Worm (Caenorhabditis elegans) whole organism, L1 larva: Measurements from ENCODE around the gene txt-1.

Experiments
- C34B4.2 ChIP-seq: sonication (generic microtip); optimal IDR thresholded peaks from 2 replicates; lab custom pipeline; 2017; ENCODE audit warnings: mild to moderate bottlenecking, missing genetic modification characterization, missing compliant biosample characterization
- F16B12.6 ChIP-seq: fragments of 150-350 bp; optimal IDR thresholded peaks from 2 replicates; lab custom pipeline; 2014; ENCODE audit warnings: missing biosample characterization, missing genetic modification characterization
- Y116A8C.19 ChIP-seq: sonication (generic microtip); optimal IDR thresholded peaks from 2 replicates; lab custom pipeline; 2016; ENCODE audit warnings: missing compliant biosample characterization, missing genetic modification characterization, borderline replicate concordance
- aha-1 ChIP-seq: fragments of 150-350 bp; optimal IDR thresholded peaks from 2 replicates; lab custom pipeline; 2014; ENCODE audit warnings: missing biosample characterization, missing genetic modification characterization
- alr-1 ChIP-seq: fragments of 200-800 bp; sonication (Bioruptor generic); optimal IDR thresholded peaks from 2 replicates; lab custom pipeline; 2018; ENCODE audit warnings: borderline replicate concordance, mild to moderate bottlenecking, missing genetic modification characterization, missing compliant biosample characterization
- aly-2 ChIP-seq: fragments of 150-350 bp; optimal IDR thresholded peaks from 2 replicates; lab custom pipeline; 2014; ENCODE audit warnings: missing biosample characterization, missing genetic modification characterization
- ceh-63 ChIP-seq: fragments of 200-800 bp; sonication (Bioruptor generic); optimal IDR thresholded peaks from 2 replicates; lab custom pipeline; 2018; ENCODE audit warnings: mild to moderate bottlenecking, missing genetic modification characterization, missing compliant biosample characterization
- ceh-8 ChIP-seq: fragments of 200-800 bp; sonication (Bioruptor generic); optimal IDR thresholded peaks from 2 replicates; lab custom pipeline; 2018; ENCODE audit warnings: mild to moderate bottlenecking, missing genetic modification characterization, moderate library complexity, missing compliant biosample characterization
- ceh-82 ChIP-seq, 3 experiments: fragments of 150-350 bp in 1 of 3; sonication (generic microtip) in 2 of 3; optimal IDR thresholded peaks; 2 replicates each; lab custom pipeline; 2014 to 2017; ENCODE audit warnings: missing biosample characterization in 3 of 3, missing genetic modification characterization in 3 of 3
- ces-1 ChIP-seq: fragments of 150-350 bp; optimal IDR thresholded peaks from 2 replicates; lab custom pipeline; 2014; ENCODE audit warnings: missing biosample characterization, missing genetic modification reagents, missing genetic modification characterization
- dsc-1 ChIP-seq: sonication (generic microtip); optimal IDR thresholded peaks from 2 replicates; lab custom pipeline; 2016; ENCODE audit warnings: mild to moderate bottlenecking, missing genetic modification characterization, missing compliant biosample characterization
- efl-1 ChIP-seq, 4 experiments: fragments of 150-350 bp; optimal IDR thresholded peaks in 3 of 4; peaks in 1 of 4; 1 replicate in 1 of 4; 2 replicates in 3 of 4; lab custom pipeline; 2014; ENCODE audit warnings: missing biosample characterization in 2 of 4, missing genetic modification characterization in 2 of 4, missing genetic modification reagents in 2 of 4
- egl-13 ChIP-seq: sonication (generic microtip); optimal IDR thresholded peaks from 2 replicates; lab custom pipeline; 2016; ENCODE audit warnings: missing genotype, missing genetic modification reagents, missing genetic modification characterization, missing compliant biosample characterization
- egl-27 ChIP-seq, 2 experiments: fragments of 150-350 bp in 1 of 2; sonication (generic microtip); optimal IDR thresholded peaks; 3 replicates each; lab custom pipeline; 2017 to 2018; ENCODE audit warnings: missing biosample characterization in 2 of 2, missing genetic modification characterization in 2 of 2, missing genetic modification reagents in 2 of 2
- ets-5 ChIP-seq: fragments of 200-800 bp; sonication (Bioruptor generic); IDR thresholded peaks from 2 replicates; pipeline ENCODE4 v1.3.6; 2022; ENCODE audit warnings: missing genetic modification characterization, missing compliant biosample characterization
- fkh-10 ChIP-seq: sonication (generic microtip); optimal IDR thresholded peaks from 2 replicates; lab custom pipeline; 2017; ENCODE audit warnings: missing biosample characterization, missing genetic modification reagents, missing genetic modification characterization
- fkh-4 ChIP-seq: sonication (generic microtip); optimal IDR thresholded peaks from 2 replicates; lab custom pipeline; 2016; ENCODE audit warnings: missing compliant biosample characterization, missing genetic modification characterization, borderline replicate concordance
- fkh-8 ChIP-seq: sonication (generic microtip); optimal IDR thresholded peaks from 2 replicates; lab custom pipeline; 2016; ENCODE audit warnings: mild to moderate bottlenecking, missing genetic modification characterization, missing compliant biosample characterization
- fos-1 ChIP-seq: fragments of 150-350 bp; optimal IDR thresholded peaks from 2 replicates; lab custom pipeline; 2014; ENCODE audit warnings: missing biosample characterization, missing genetic modification characterization
- grh-1 ChIP-seq: fragments of 200-800 bp; sonication (Bioruptor generic); IDR thresholded peaks from 2 replicates; pipeline ENCODE4 v1.3.6; 2022; ENCODE audit warnings: missing genetic modification reagents, missing genetic modification characterization, missing compliant biosample characterization
- hlh-17 ChIP-seq: fragments of 200-800 bp; sonication (Bioruptor generic); optimal IDR thresholded peaks from 2 replicates; lab custom pipeline; 2018; ENCODE audit warnings: missing genetic modification characterization, mild to moderate bottlenecking, missing compliant biosample characterization, moderate library complexity, borderline replicate concordance
- hlh-4 ChIP-seq: sonication (generic microtip); optimal IDR thresholded peaks from 2 replicates; lab custom pipeline; 2016; ENCODE audit warnings: mild to moderate bottlenecking, missing genetic modification characterization, missing compliant biosample characterization
- hpl-2 ChIP-seq: fragments of 150-350 bp; optimal IDR thresholded peaks from 2 replicates; lab custom pipeline; 2014; ENCODE audit warnings: missing biosample characterization, missing genetic modification reagents, missing genetic modification characterization
- irx-1 ChIP-seq: sonication (generic microtip); optimal IDR thresholded peaks from 2 replicates; lab custom pipeline; 2016; ENCODE audit warnings: missing genetic modification characterization, missing compliant biosample characterization
- isw-1 ChIP-seq: fragments of 200-800 bp; sonication (Bioruptor generic); IDR thresholded peaks from 2 replicates; pipeline ENCODE4 v1.3.6; 2022; ENCODE audit warnings: missing genetic modification characterization, missing compliant biosample characterization
- jun-1 ChIP-seq: fragments of 150-350 bp; optimal IDR thresholded peaks from 2 replicates; lab custom pipeline; 2014; ENCODE audit warnings: missing biosample characterization, missing genetic modification reagents, missing genetic modification characterization
- lin-14 ChIP-seq: fragments of 200-800 bp; sonication (Bioruptor generic); optimal IDR thresholded peaks from 2 replicates; lab custom pipeline; 2018; ENCODE audit warnings: mild to moderate bottlenecking, missing genetic modification characterization, moderate library complexity, missing compliant biosample characterization
- lsy-2 ChIP-seq, 2 experiments: fragments of 150-350 bp; optimal IDR thresholded peaks; 2 replicates each; lab custom pipeline; 2014; ENCODE audit warnings: missing biosample characterization in 2 of 2, missing genetic modification characterization in 2 of 2
- mab-9 ChIP-seq: fragments of 200-800 bp; sonication (Bioruptor generic); IDR thresholded peaks from 2 replicates; pipeline ENCODE4 v1.3.6; 2022; ENCODE audit warnings: missing genetic modification reagents, missing genetic modification characterization, missing compliant biosample characterization
- mdl-1 ChIP-seq, 2 experiments: fragments of 150-350 bp; optimal IDR thresholded peaks; 2 replicates each; lab custom pipeline; 2014 to 2017; ENCODE audit warnings: missing biosample characterization in 2 of 2, missing genetic modification characterization in 2 of 2, inconsistent platforms in 1 of 2
- nhr-11 ChIP-seq: fragments of 150-350 bp; optimal IDR thresholded peaks from 2 replicates; lab custom pipeline; 2014; ENCODE audit warnings: missing biosample characterization, missing genetic modification characterization
- nhr-19 ChIP-seq: fragments of 200-800 bp; sonication (Bioruptor generic); conservative IDR thresholded peaks from 2 replicates; pipeline ENCODE4 v1.3.6; 2022; ENCODE audit warnings: missing genetic modification characterization, missing compliant biosample characterization
- nhr-20 ChIP-seq: sonication (generic microtip); optimal IDR thresholded peaks from 2 replicates; lab custom pipeline; 2016; ENCODE audit warnings: mild to moderate bottlenecking, missing genetic modification characterization, missing compliant biosample characterization
- nhr-237 ChIP-seq: fragments of 150-350 bp; optimal IDR thresholded peaks from 2 replicates; lab custom pipeline; 2014; ENCODE audit warnings: missing biosample characterization, missing genetic modification characterization
- nhr-28 ChIP-seq: fragments of 150-350 bp; optimal IDR thresholded peaks from 2 replicates; lab custom pipeline; 2014; ENCODE audit warnings: missing biosample characterization, missing genetic modification characterization
- nhr-76 ChIP-seq: sonication (generic microtip); optimal IDR thresholded peaks from 2 replicates; lab custom pipeline; 2017; ENCODE audit warnings: missing biosample characterization, missing genetic modification characterization
- nhr-77 ChIP-seq: fragments of 150-350 bp; optimal IDR thresholded peaks from 2 replicates; lab custom pipeline; 2014; ENCODE audit warnings: missing biosample characterization, missing genetic modification characterization
- rnt-1 ChIP-seq: sonication (generic microtip); optimal IDR thresholded peaks from 2 replicates; lab custom pipeline; 2016; ENCODE audit warnings: mild to moderate bottlenecking, missing genetic modification characterization, moderate library complexity, missing compliant biosample characterization
- skn-1 ChIP-seq: fragments of 150-350 bp; optimal IDR thresholded peaks from 2 replicates; lab custom pipeline; 2014; ENCODE audit warnings: missing biosample characterization, missing genetic modification characterization
- sox-4 ChIP-seq: sonication (generic microtip); optimal IDR thresholded peaks from 2 replicates; lab custom pipeline; 2016; ENCODE audit warnings: missing genetic modification characterization, missing compliant biosample characterization
- sptf-1 ChIP-seq: fragments of 150-350 bp; optimal IDR thresholded peaks from 2 replicates; lab custom pipeline; 2014; ENCODE audit warnings: missing biosample characterization, missing genetic modification characterization
- sup-37 ChIP-seq: fragments of 200-800 bp; sonication (Bioruptor generic); optimal IDR thresholded peaks from 2 replicates; lab custom pipeline; 2018; ENCODE audit warnings: mild to moderate bottlenecking, missing genetic modification characterization, missing compliant biosample characterization
- swsn-7 ChIP-seq: sonication (generic microtip); optimal IDR thresholded peaks from 2 replicates; lab custom pipeline; 2016; ENCODE audit warnings: missing genetic modification characterization, missing compliant biosample characterization
- tbx-2 ChIP-seq: sonication (generic microtip); optimal IDR thresholded peaks from 2 replicates; lab custom pipeline; 2016; ENCODE audit warnings: missing genetic modification characterization, missing compliant biosample characterization
- tlp-1 ChIP-seq: fragments of 150-350 bp; optimal IDR thresholded peaks from 2 replicates; lab custom pipeline; 2014; ENCODE audit warnings: missing biosample characterization, missing genetic modification characterization
- unc-30 ChIP-seq: sonication (generic microtip); optimal IDR thresholded peaks from 2 replicates; lab custom pipeline; 2017; ENCODE audit warnings: missing biosample characterization, missing genetic modification characterization
- unc-62 ChIP-seq: fragments of 150-350 bp; optimal IDR thresholded peaks from 2 replicates; lab custom pipeline; 2014; ENCODE audit warnings: missing biosample characterization, missing genetic modification reagents, missing genetic modification characterization
- unc-86 ChIP-seq: sonication (generic microtip); optimal IDR thresholded peaks from 2 replicates; lab custom pipeline; 2016; ENCODE audit warnings: missing genetic modification characterization, missing compliant biosample characterization
- zip-4 ChIP-seq: fragments of 200-800 bp; sonication (Bioruptor generic); optimal IDR thresholded peaks from 2 replicates; lab custom pipeline; 2018; ENCODE audit warnings: mild to moderate bottlenecking, missing genetic modification characterization, moderate library complexity, missing compliant biosample characterization
- ztf-4 ChIP-seq: fragments of 150-350 bp; optimal IDR thresholded peaks from 2 replicates; lab custom pipeline; 2014; ENCODE audit warnings: missing biosample characterization, missing genetic modification characterization

The txt-1 gene

ce11 chrII:155904-156303 lies 49.9 kb downstream of the txt-1 start, which contains the start of gene mrpl-28 (continued):
- TF ChIP-seq ceh-8 (GFP tag; lab: Kevin White, UChicago) (peak; percentile 92), nhr-76 (tag; lab: Kevin White, UChicago) (peak; percentile 60), efl-1 (optimal IDR thresholded peaks at IDR 0.05; lab: Kevin White, UChicago) (peak; percentile 93 to 98), efl-1 (GFP tag; optimal IDR thresholded peaks at IDR 0.05 in 1 of 2; lab: Kevin White, UChicago) (peak; percentile 97 to 100), alr-1 (no peak), ztf-4 (peak; percentile 93), nhr-11 (peak; percentile 81), aly-2 (tag; lab: Kevin White, UChicago) (peak; percentile 92), fkh-10 (GFP tag; lab: Kevin White, UChicago) (peak; percentile 63), grh-1 (peak; percentile 93), tlp-1 (no peak), fos-1 (tag; lab: Kevin White, UChicago) (peak; percentile 89), mab-9 (peak; percentile 86), dsc-1 (tag; lab: Kevin White, UChicago) (peak; percentile 95), swsn-7 (peak; percentile 97), skn-1 (tag; lab: Kevin White, UChicago) (peak; percentile 90), unc-62 (GFP tag; lab: Kevin White, UChicago) (no peak), C34B4.2 (tag; lab: Kevin White, UChicago) (peak; percentile 27), egl-27 (tag; optimal IDR thresholded peaks at IDR 0.05; lab: Kevin White, UChicago) (peak in 1 of 2 experiments; percentile 40), Y116A8C.19 (tag; lab: Kevin White, UChicago) (no peak), nhr-28 (tag; lab: Kevin White, UChicago) (peak; percentile 48), egl-13 (tag; lab: Kevin White, UChicago) (peak; percentile 94), F16B12.6 (tag; lab: Kevin White, UChicago) (peak; percentile 100), jun-1 (peak; percentile 90), nhr-77 (tag; lab: Kevin White, UChicago) (peak; percentile 81), rnt-1 (peak; percentile 97), sptf-1 (tag; lab: Kevin White, UChicago) (no peak), sox-4 (tag; lab: Kevin White, UChicago) (peak; percentile 84), nhr-237 (tag; lab: Kevin White, UChicago) (peak; percentile 65), hlh-4 (tag; lab: Kevin White, UChicago) (no peak), ceh-82 (tag; optimal IDR thresholded peaks at IDR 0.05; lab: Kevin White, UChicago) (peak; percentile 94 to 97 (median 95)), fkh-4 (tag; lab: Kevin White, UChicago) (peak; percentile 74), ets-5 (GFP tag; lab: Robert Waterston, UW) (no peak), tbx-2 (peak; percentile 97), nhr-20 (tag; lab: Kevin White, UChicago) (peak; percentile 97), ces-1 (GFP tag; lab: Kevin White, UChicago) (no peak), unc-86 (tag; lab: Kevin White, UChicago) (peak; percentile 96), ceh-63 (no peak), hpl-2 (peak; percentile 33), nhr-19 (GFP tag; lab: Robert Waterston, UW) (peak; percentile 95), unc-30 (tag; lab: Kevin White, UChicago) (peak; percentile 71), aha-1 (tag; lab: Kevin White, UChicago) (peak; percentile 69), fkh-8 (tag; lab: Kevin White, UChicago) (peak; percentile 94), hlh-17 (GFP tag; lab: Kevin White, UChicago) (no peak), isw-1 (GFP tag; lab: Robert Waterston, UW) (peak; percentile 94), zip-4 (GFP tag; lab: Kevin White, UChicago) (peak; percentile 89), sup-37 (GFP tag; lab: Kevin White, UChicago) (peak; percentile 72), lsy-2 (tag; optimal IDR thresholded peaks at IDR 0.05; lab: Kevin White, UChicago) (peak; percentile 94 to 95), mdl-1 (tag; optimal IDR thresholded peaks at IDR 0.05; lab: Kevin White, UChicago) (peak in 1 of 2 experiments; percentile 85), irx-1 (tag; lab: Kevin White, UChicago) (peak; percentile 95), lin-14 (peak; percentile 95)
